Worm (Caenorhabditis elegans): ENCODE measurements around the gene ZC21.8.

DNA sequence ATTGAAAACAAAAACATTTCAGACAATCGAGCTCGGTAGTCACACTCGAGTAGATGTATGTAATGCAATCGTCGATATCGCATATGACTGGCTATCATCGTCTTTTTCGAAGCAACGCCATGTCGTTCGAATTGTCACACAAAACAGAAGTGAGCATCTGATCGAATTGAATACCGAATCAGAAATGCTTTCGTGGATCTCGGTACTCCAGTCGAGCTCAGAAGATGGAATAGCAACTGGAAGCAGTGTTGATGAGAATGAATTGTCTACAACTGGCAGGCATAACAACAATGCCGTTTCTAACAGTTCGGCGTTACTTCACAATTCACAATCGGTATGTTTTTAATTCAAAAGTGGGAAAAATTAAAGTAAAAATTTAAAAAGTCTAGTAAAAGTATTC lies 10.6 kb downstream of the ZC21.8 start:
- no peak for TF ChIP-seq lin-15B (tag; optimal IDR thresholded peaks at IDR 0.05)
- no peak for TF ChIP-seq skn-1 (tag; optimal IDR thresholded peaks at IDR 0.05)
- no peak for TF ChIP-seq nhr-237 (tag; optimal IDR thresholded peaks at IDR 0.05)
- no peak for TF ChIP-seq sea-2 (GFP tag; optimal IDR thresholded peaks at IDR 0.05)
- no peak for TF ChIP-seq egl-5 (tag; optimal IDR thresholded peaks at IDR 0.05)
- no peak for TF ChIP-seq daf-12 (tag; optimal IDR thresholded peaks at IDR 0.05)
- TF ChIP-seq nhr-25 (tag; optimal IDR thresholded peaks at IDR 0.05) = no peak
- no peak for TF ChIP-seq pha-4 (tag; optimal IDR thresholded peaks at IDR 0.05)
- no peak for TF ChIP-seq snpc-4 (tag; optimal IDR thresholded peaks at IDR 0.05)
- TF ChIP-seq nhr-11 (tag; optimal IDR thresholded peaks at IDR 0.05) = no peak
- TF ChIP-seq nhr-28 (tag; optimal IDR thresholded peaks at IDR 0.05) = no peak
- TF ChIP-seq nfya-1 (tag; optimal IDR thresholded peaks at IDR 0.05; ENCODE audit: insufficient read depth) = no peak
